Fruit fly (Drosophila melanogaster) whole organism, embryonic: ENCODE measurements around the gene CG1575.

ENCODE experiments used
- ATbp ChIP-seq: fragments of 200-800 bp; sonication (Bioruptor generic); optimal IDR thresholded peaks from 2 replicates; lab custom pipeline; 2017; ENCODE audit warnings: missing biosample characterization, mild to moderate bottlenecking, missing genetic modification characterization, missing genetic modification reagents
- Bgb ChIP-seq: fragments of 200-800 bp; sonication (Bioruptor generic); IDR thresholded peaks from 2 replicates; pipeline ENCODE4 v1.3.6; 2022; ENCODE audit warnings: missing biosample characterization, missing genetic modification characterization; ENCODE audit not compliant: partially characterized antibody
- CG11085 ChIP-seq: fragments of 200-800 bp; sonication (Bioruptor generic); IDR thresholded peaks from 2 replicates; pipeline ENCODE4 v1.3.6; 2022; ENCODE audit warnings: missing biosample characterization, missing genetic modification characterization
- CG12744 ChIP-seq: fragments of 200-800 bp; sonication (Bioruptor generic); optimal IDR thresholded peaks from 2 replicates; lab custom pipeline; 2016; ENCODE audit warnings: missing biosample characterization, missing genetic modification characterization
- CG13775 ChIP-seq: fragments of 200-800 bp; sonication (Bioruptor generic); optimal IDR thresholded peaks from 3 replicates; lab custom pipeline; 2017; ENCODE audit warnings: missing biosample characterization, mild to moderate bottlenecking, missing genetic modification characterization
- CG15514 ChIP-seq: fragments of 200-800 bp; sonication (Bioruptor generic); optimal IDR thresholded peaks from 3 replicates; lab custom pipeline; 2017; ENCODE audit warnings: missing biosample characterization, missing genetic modification characterization, mild to moderate bottlenecking, moderate library complexity, missing genetic modification reagents
- CG16813 ChIP-seq: fragments of 200-800 bp; sonication (Bioruptor generic); IDR thresholded peaks from 3 replicates; pipeline ENCODE4 v1.3.6; 2022; ENCODE audit warnings: missing biosample characterization, missing genetic modification characterization; ENCODE audit not compliant: partially characterized antibody
- CG1832 ChIP-seq: fragments of 200-800 bp; sonication (Bioruptor generic); optimal IDR thresholded peaks from 2 replicates; lab custom pipeline; 2017; ENCODE audit warnings: missing biosample characterization, mild to moderate bottlenecking, missing genetic modification characterization, inconsistent platforms
- CG2120 ChIP-seq: fragments of 200-800 bp; sonication (Bioruptor generic); optimal IDR thresholded peaks from 3 replicates; lab custom pipeline; 2016; ENCODE audit warnings: missing biosample characterization, missing genetic modification characterization
- CG2199 ChIP-seq: fragments of 200-800 bp; sonication (Bioruptor generic); IDR thresholded peaks from 3 replicates; pipeline ENCODE4 v1.3.6; 2022; ENCODE audit warnings: missing biosample characterization, missing genetic modification characterization
- CG2678 ChIP-seq: fragments of 200-800 bp; sonication (Bioruptor generic); optimal IDR thresholded peaks from 3 replicates; lab custom pipeline; 2019; ENCODE audit warnings: missing biosample characterization, mild to moderate bottlenecking, missing genetic modification characterization, moderate library complexity
- CG2875 ChIP-seq: fragments of 200-800 bp; sonication (Bioruptor generic); optimal IDR thresholded peaks from 2 replicates; lab custom pipeline; 2017; ENCODE audit warnings: missing biosample characterization, mild to moderate bottlenecking, missing genetic modification characterization, missing genetic modification reagents
- CG32772 ChIP-seq: fragments of 200-800 bp; sonication (Bioruptor generic); IDR thresholded peaks from 2 replicates; pipeline ENCODE4 v1.3.6; 2022; ENCODE audit warnings: missing biosample characterization, missing genetic modification characterization
- CG3726 ChIP-seq: fragments of 200-800 bp; sonication (Bioruptor generic); IDR thresholded peaks from 3 replicates; pipeline ENCODE4, ENCODE4 v1.3.6; 2022; ENCODE audit warnings: missing biosample characterization, missing genetic modification characterization
- CG3838 ChIP-seq: fragments of 200-800 bp; sonication (Bioruptor generic); optimal IDR thresholded peaks from 3 replicates; lab custom pipeline; 2016; ENCODE audit warnings: missing biosample characterization, missing genetic modification characterization
- CG42726 ChIP-seq: fragments of 200-800 bp; sonication (Bioruptor generic); IDR thresholded peaks from 2 replicates; pipeline ENCODE4 v1.3.6; 2022; ENCODE audit warnings: missing biosample characterization, missing genetic modification characterization; ENCODE audit not compliant: partially characterized antibody
- CG4617 ChIP-seq: fragments of 200-800 bp; sonication (Bioruptor generic); optimal IDR thresholded peaks from 3 replicates; lab custom pipeline; 2016; ENCODE audit warnings: missing biosample characterization, missing genetic modification characterization, borderline replicate concordance
- CG5180 ChIP-seq: fragments of 200-800 bp; sonication (Bioruptor generic); optimal IDR thresholded peaks from 3 replicates; lab custom pipeline; 2017; ENCODE audit warnings: missing biosample characterization, missing genetic modification characterization, mild to moderate bottlenecking, moderate library complexity, missing genetic modification reagents
- CG6175 ChIP-seq: fragments of 200-800 bp; sonication (Bioruptor generic); IDR thresholded peaks from 3 replicates; pipeline ENCODE4 v1.3.6; 2022; ENCODE audit warnings: missing biosample characterization, missing genetic modification characterization
- CG7963 ChIP-seq: fragments of 200-800 bp; sonication (Bioruptor generic); IDR thresholded peaks from 3 replicates; pipeline ENCODE4 v1.3.6; 2022; ENCODE audit warnings: missing biosample characterization, missing genetic modification characterization; ENCODE audit not compliant: partially characterized antibody
- Dip2 ChIP-seq: fragments of 200-800 bp; sonication (Bioruptor generic); IDR thresholded peaks from 2 replicates; pipeline ENCODE4 v1.3.6; 2022; ENCODE audit warnings: missing biosample characterization, missing genetic modification characterization
- Doc2 ChIP-seq: fragments of 200-800 bp; sonication (Bioruptor generic); IDR thresholded peaks from 2 replicates; pipeline ENCODE4 v1.3.6; 2022; ENCODE audit warnings: missing biosample characterization, missing genetic modification characterization
- HLHmδ ChIP-seq: fragments of 200-800 bp; sonication (Bioruptor generic); optimal IDR thresholded peaks from 2 replicates; lab custom pipeline; 2018; ENCODE audit warnings: missing biosample characterization, mild to moderate bottlenecking, missing genetic modification characterization, moderate library complexity
- Hey ChIP-seq: fragments of 200-800 bp; sonication (Bioruptor generic); optimal IDR thresholded peaks from 3 replicates; lab custom pipeline; 2018; ENCODE audit warnings: missing biosample characterization, mild to moderate bottlenecking, missing genetic modification characterization
- HmgZ ChIP-seq: fragments of 200-800 bp; sonication (Bioruptor generic); optimal IDR thresholded peaks from 2 replicates; lab custom pipeline; 2018; ENCODE audit warnings: missing biosample characterization, mild to moderate bottlenecking, missing genetic modification characterization
- Max ChIP-seq: fragments of 200-800 bp; sonication (Bioruptor generic); optimal IDR thresholded peaks from 2 replicates; lab custom pipeline; 2016; ENCODE audit warnings: missing biosample characterization, mild to moderate bottlenecking, missing genetic modification characterization
- Nf-YA ChIP-seq: fragments of 200-800 bp; sonication (Bioruptor generic); IDR thresholded peaks from 2 replicates; pipeline ENCODE4 v1.3.6; 2022; ENCODE audit warnings: missing biosample characterization, missing genetic modification characterization
- Ptx1 ChIP-seq: fragments of 200-800 bp; sonication (Bioruptor generic); IDR thresholded peaks from 2 replicates; pipeline ENCODE4 v1.3.6; 2022; ENCODE audit warnings: missing biosample characterization, missing genetic modification characterization
- Sox102F ChIP-seq: fragments of 200-800 bp; sonication (Bioruptor generic); optimal IDR thresholded peaks from 2 replicates; lab custom pipeline; 2018; ENCODE audit warnings: missing biosample characterization, mild to moderate bottlenecking, missing genetic modification characterization, moderate library complexity
- Xbp1 ChIP-seq: fragments of 200-800 bp; sonication (Bioruptor generic); optimal IDR thresholded peaks from 3 replicates; lab custom pipeline; 2016; ENCODE audit warnings: missing biosample characterization, mild to moderate bottlenecking, missing genetic modification characterization
- bab2 ChIP-seq: fragments of 200-800 bp; sonication (Bioruptor generic); optimal IDR thresholded peaks from 2 replicates; lab custom pipeline; 2016; ENCODE audit warnings: missing biosample characterization, missing genetic modification characterization
- cas ChIP-seq: fragments of 200-800 bp; sonication (Bioruptor generic); IDR thresholded peaks from 2 replicates; pipeline ENCODE4 v1.3.6; 2022; ENCODE audit warnings: missing biosample characterization, missing genetic modification characterization
- crc ChIP-seq: fragments of 200-800 bp; sonication (Bioruptor generic); optimal IDR thresholded peaks from 2 replicates; lab custom pipeline; 2016; ENCODE audit warnings: missing biosample characterization, missing genetic modification characterization
- dm ChIP-seq: fragments of 200-800 bp; sonication (Bioruptor generic); optimal IDR thresholded peaks from 3 replicates; lab custom pipeline; 2016; ENCODE audit warnings: missing biosample characterization, missing genetic modification characterization
- eve ChIP-seq, 2 experiments: fragments of >200 bp; optimal IDR thresholded peaks; 2 replicates each; lab custom pipeline; 2017; ENCODE audit warnings: missing biosample characterization in 2 of 2, missing genetic modification characterization in 2 of 2
- exex ChIP-seq: fragments of 200-800 bp; sonication (Bioruptor generic); optimal IDR thresholded peaks from 4 replicates; lab custom pipeline; 2018; ENCODE audit warnings: missing biosample characterization, mild to moderate bottlenecking, missing genetic modification characterization, moderate library complexity
- gt ChIP-seq: fragments of 200-800 bp; sonication (Bioruptor generic); IDR thresholded peaks from 2 replicates; pipeline ENCODE4 v1.3.6; 2022; ENCODE audit warnings: missing biosample characterization, missing genetic modification characterization
- jumu ChIP-seq: fragments of 200-800 bp; sonication (Bioruptor generic); optimal IDR thresholded peaks from 3 replicates; lab custom pipeline; 2016; ENCODE audit warnings: missing biosample characterization, missing genetic modification characterization
- lov ChIP-seq, 2 experiments: fragments of 200-800 bp in 1 of 2; fragments of >200 bp in 1 of 2; sonication (Bioruptor generic) in 1 of 2; IDR thresholded peaks in 1 of 2; optimal IDR thresholded peaks in 1 of 2; 2 replicates in 1 of 2; 3 replicates in 1 of 2; pipeline versions ENCODE4 v1.3.6 to Lab custom; 2017 to 2022; ENCODE audit warnings: missing biosample characterization in 1 of 2, missing genetic modification characterization in 1 of 2
- pfk ChIP-seq: fragments of 200-800 bp; sonication (Bioruptor generic); optimal IDR thresholded peaks from 2 replicates; lab custom pipeline; 2018; ENCODE audit warnings: missing biosample characterization, mild to moderate bottlenecking, missing genetic modification characterization, moderate library complexity
- prd ChIP-seq, 3 experiments: fragments of >200 bp in 2 of 3; fragments of 200-800 bp in 1 of 3; sonication (Bioruptor generic) in 1 of 3; optimal IDR thresholded peaks in 2 of 3; IDR thresholded peaks in 1 of 3; 2 replicates in 2 of 3; 3 replicates in 1 of 3; pipeline versions ENCODE4 v1.3.6 to Lab custom; 2017 to 2022; ENCODE audit warnings: missing biosample characterization in 1 of 3, missing genetic modification characterization in 1 of 3
- ranshi ChIP-seq: fragments of 200-800 bp; sonication (Bioruptor generic); IDR thresholded peaks from 2 replicates; pipeline ENCODE4 v1.3.6; 2022; ENCODE audit warnings: missing biosample characterization, missing genetic modification characterization
- ro ChIP-seq: fragments of 200-800 bp; sonication (Bioruptor generic); IDR thresholded peaks from 2 replicates; pipeline ENCODE4 v1.3.6; 2022; ENCODE audit warnings: missing biosample characterization, missing genetic modification characterization
- sens ChIP-seq: fragments of 200-800 bp; sonication (Bioruptor generic); peaks from one replicate; lab custom pipeline; 2016; ENCODE audit warnings: missing biosample characterization, missing genetic modification characterization
- shn ChIP-seq: fragments of 200-800 bp; sonication (Bioruptor generic); optimal IDR thresholded peaks from 3 replicates; lab custom pipeline; 2016; ENCODE audit warnings: missing biosample characterization, missing genetic modification characterization
- sr ChIP-seq: fragments of 200-800 bp; sonication (Bioruptor generic); IDR thresholded peaks from 3 replicates; pipeline ENCODE4 v1.3.6; 2022; ENCODE audit warnings: missing biosample characterization, missing genetic modification characterization
- usp ChIP-seq: fragments of >200 bp; optimal IDR thresholded peaks from 2 replicates; lab custom pipeline; 2017; ENCODE audit warnings: missing biosample characterization, missing genetic modification characterization
- zen ChIP-seq: fragments of 200-800 bp; sonication (Bioruptor generic); optimal IDR thresholded peaks from 3 replicates; lab custom pipeline; 2018; ENCODE audit warnings: missing biosample characterization, mild to moderate bottlenecking, missing genetic modification characterization, moderate library complexity

Gene CG1575

dm6 chrX:8092075-8092682 is 24.6 kb upstream of the CG1575 start (continued):
- peak; percentile 68 for TF ChIP-seq CG4617
- TF ChIP-seq CG3726, result peak; percentile 67; the same call in 1 of the 3 replicates
- TF ChIP-seq CG5180, result peak; percentile 90
- no peak for TF ChIP-seq CG1832 (GFP tag; lab: Kevin White, UChicago)
- peak; percentile 82 for TF ChIP-seq exex (tag; lab: Kevin White, UChicago)
- TF ChIP-seq CG2875, result peak; percentile 89
- no peak for TF ChIP-seq prd (optimal IDR thresholded peaks at IDR 0.05; lab: Kevin White, UChicago)
- peak; percentile 94 for TF ChIP-seq prd (GFP tag; IDR thresholded peaks at IDR 0.05; lab: Robert Waterston, UW)
- peak; percentile 72 for TF ChIP-seq cas (GFP tag; lab: Robert Waterston, UW)
- TF ChIP-seq Ptx1 (GFP tag; lab: Robert Waterston, UW), result peak; percentile 96
- peak; percentile 90 for TF ChIP-seq Max (GFP tag; lab: Kevin White, UChicago)
- TF ChIP-seq dm (GFP tag; lab: Kevin White, UChicago), result peak; percentile 60
- TF ChIP-seq CG2120 (GFP tag; lab: Kevin White, UChicago), result peak; percentile 95
- TF ChIP-seq gt (GFP tag; lab: Robert Waterston, UW), result peak; percentile 66
- peak; percentile 82 for TF ChIP-seq zen (tag; lab: Kevin White, UChicago)
- TF ChIP-seq sens, result peak; percentile 98
- peak; percentile 83 for TF ChIP-seq CG15514 (GFP tag; lab: Kevin White, UChicago)
- TF ChIP-seq bab2 (GFP tag; lab: Kevin White, UChicago), result peak; percentile 88
- TF ChIP-seq CG13775 (GFP tag; lab: Kevin White, UChicago), result peak; percentile 94
- TF ChIP-seq eve (GFP tag; optimal IDR thresholded peaks at IDR 0.05; lab: Kevin White, UChicago), result peak in 1 of 2 experiments; percentile 98
- no peak for TF ChIP-seq usp (GFP tag; lab: Kevin White, UChicago)
- TF ChIP-seq Sox102F (GFP tag; lab: Kevin White, UChicago), result peak; percentile 95
- peak; percentile 81 for TF ChIP-seq ro (GFP tag; lab: Robert Waterston, UW)
- TF ChIP-seq Xbp1 (GFP tag; lab: Kevin White, UChicago), result peak; percentile 94
- peak; percentile 73 for TF ChIP-seq CG11085 (GFP tag; lab: Robert Waterston, UW)
- peak; percentile 85 for TF ChIP-seq CG32772
- TF ChIP-seq pfk, result peak; percentile 66
- TF ChIP-seq Nf-YA, result peak; percentile 78
- peak; percentile 54 for TF ChIP-seq shn (GFP tag; lab: Kevin White, UChicago)
- TF ChIP-seq CG2678 (tag; lab: Kevin White, UChicago), result peak; percentile 98
- TF ChIP-seq crc (GFP tag; lab: Kevin White, UChicago), result peak; percentile 56
- peak; percentile 84 for TF ChIP-seq CG12744 (GFP tag; lab: Kevin White, UChicago)
- no peak for TF ChIP-seq HLHmδ
- peak; percentile 87 for TF ChIP-seq ranshi (GFP tag; lab: Robert Waterston, UW)
- TF ChIP-seq Hey (tag; lab: Kevin White, UChicago), result peak; percentile 71
- peak; percentile 68 for TF ChIP-seq CG6175 (GFP tag; lab: Robert Waterston, UW)
- TF ChIP-seq lov (optimal IDR thresholded peaks at IDR 0.05; lab: Kevin White, UChicago), result no peak
- peak; percentile 75; the same call in 2 of the 3 replicates for TF ChIP-seq lov (GFP tag; IDR thresholded peaks at IDR 0.05; lab: Robert Waterston, UW)
- TF ChIP-seq Doc2 (GFP tag; lab: Robert Waterston, UW), result peak; percentile 75
- TF ChIP-seq sr (GFP tag; lab: Robert Waterston, UW), result 0 out of 3 replicates have a peak, but pooled peaks have one; percentile 27
- TF ChIP-seq CG3838 (GFP tag; lab: Kevin White, UChicago), result peak; percentile 73
- TF ChIP-seq Dip2, result no peak
- peak; percentile 95 for TF ChIP-seq ATbp (GFP tag; lab: Kevin White, UChicago)
- peak; percentile 75; the same call in 2 of the 3 replicates for TF ChIP-seq CG2199 (GFP tag; lab: Robert Waterston, UW)
- no peak for TF ChIP-seq CG7963 (GFP tag; lab: Robert Waterston, UW)
- TF ChIP-seq CG16813 (GFP tag; lab: Robert Waterston, UW), result no peak
- no peak for TF ChIP-seq CG42726
- peak; percentile 94 for TF ChIP-seq HmgZ (tag; lab: Kevin White, UChicago)
- TF ChIP-seq jumu (GFP tag; lab: Kevin White, UChicago), result peak; percentile 76
- TF ChIP-seq Bgb, result 0 out of 2 replicates have a peak, but pooled peaks have one; percentile 17
